Worm (Caenorhabditis elegans): ENCODE measurements around the gene C16C8.18.

- TF ChIP-seq nhr-237 (tag; optimal IDR thresholded peaks at IDR 0.05): no peak
- TF ChIP-seq unc-62 (GFP tag; optimal IDR thresholded peaks at IDR 0.05): no peak
- TF ChIP-seq nhr-25 (tag; optimal IDR thresholded peaks at IDR 0.05): no peak
- no peak for TF ChIP-seq ztf-4 (tag; optimal IDR thresholded peaks at IDR 0.05)
- no peak for TF ChIP-seq lsy-2 (tag; optimal IDR thresholded peaks at IDR 0.05)
- TF ChIP-seq lin-13 (GFP tag; optimal IDR thresholded peaks at IDR 0.05): no peak
- no peak for TF ChIP-seq nhr-11 (tag; optimal IDR thresholded peaks at IDR 0.05)
- TF ChIP-seq lin-39 (tag; optimal IDR thresholded peaks at IDR 0.05): no peak
- TF ChIP-seq ama-1 (optimal IDR thresholded peaks at IDR 0.05): no peak
- TF ChIP-seq elt-1 (tag; optimal IDR thresholded peaks at IDR 0.05): no peak
- TF ChIP-seq peb-1 (tag; optimal IDR thresholded peaks at IDR 0.05): no peak
- no peak for TF ChIP-seq elt-3 (tag; optimal IDR thresholded peaks at IDR 0.05)
These were observed 10.5 kb downstream of the C16C8.18 start for ce11 chrII:3439842-3440640.

All from whole organism, L2 larva.